Worm (Caenorhabditis elegans): ENCODE measurements around the gene frpr-1.
"Not testable (repeated sequence)": the region's sequence is repeated elsewhere in the genome, so short reads cannot be mapped to it uniquely, and the experiment has no call there.

- TF ChIP-seq dve-1 (tag; optimal IDR thresholded peaks at IDR 0.05; ENCODE audit: insufficient read depth) (peak; percentile 18), pha-4 (GFP tag; IDR thresholded peaks at IDR 0.05) (peak; percentile 41; the same call in 1 of the 2 replicates)
- not testable (repeated sequence) for TF ChIP-seq pha-4 (tag; optimal IDR thresholded peaks at IDR 0.05)
Measured at ce11 chrX:8155447-8155877, 26.0 kb upstream of the frpr-1 start.
